Worm (Caenorhabditis elegans) whole organism, early embryonic: ENCODE measurements around the gene C14B1.12.

ENCODE experiments used
- B0310.2 ChIP-seq: sonication (generic microtip); optimal IDR thresholded peaks from 2 replicates; lab custom pipeline; 2016; ENCODE audit warnings: mild to moderate bottlenecking, missing genetic modification characterization, missing compliant biosample characterization
- ama-1 ChIP-seq: fragments of 150-350 bp; optimal IDR thresholded peaks from 2 replicates; lab custom pipeline; 2014
- flt-1 ChIP-seq: fragments of 200-800 bp; sonication (Bioruptor generic); IDR thresholded peaks from 2 replicates; pipeline ENCODE4 v1.3.6; 2022; ENCODE audit warnings: missing genetic modification characterization, missing compliant biosample characterization
- pes-1 ChIP-seq: fragments of 200-800 bp; sonication (Bioruptor generic); IDR thresholded peaks from 2 replicates; pipeline ENCODE4 v1.3.6; 2022; ENCODE audit warnings: missing genetic modification reagents, missing genetic modification characterization, missing compliant biosample characterization
- scrt-1 ChIP-seq: fragments of 200-800 bp; sonication (Bioruptor generic); IDR thresholded peaks from 2 replicates; pipeline ENCODE4 v1.3.6; 2022; ENCODE audit warnings: missing genetic modification characterization, missing compliant biosample characterization
- tbx-37 ChIP-seq: fragments of 200-800 bp; sonication (Bioruptor generic); conservative IDR thresholded peaks from 2 replicates; pipeline ENCODE4 v1.3.6; 2022; ENCODE audit warnings: missing genetic modification reagents, missing genetic modification characterization, missing compliant biosample characterization

- TF ChIP-seq pes-1 (GFP tag; lab: Robert Waterston, UW), result no peak
- TF ChIP-seq scrt-1 (GFP tag; lab: Robert Waterston, UW), result no peak
- TF ChIP-seq tbx-37, result no peak
- no peak for TF ChIP-seq flt-1 (GFP tag; lab: Robert Waterston, UW)
- no peak for TF ChIP-seq ama-1 (lab: Kevin White, UChicago)
- TF ChIP-seq B0310.2 (tag; lab: Kevin White, UChicago), result no peak
These were observed 41.8 kb downstream of the C14B1.12 start for ce11 chrIII:3682869-3683403.
